Worm (Caenorhabditis elegans) whole organism, young adult: Measurements from ENCODE around the gene F19H6.4.

Source experiments
- B0019.2 ChIP-seq: fragments of 200-800 bp; sonication (Bioruptor generic); conservative IDR thresholded peaks from 2 replicates; pipeline ENCODE4 v1.3.6; 2022; ENCODE audit warnings: missing genetic modification reagents, missing genetic modification characterization, missing compliant biosample characterization
- B0035.1 ChIP-seq: sonication (generic microtip); optimal IDR thresholded peaks from 2 replicates; lab custom pipeline; 2016; ENCODE audit warnings: missing genetic modification characterization, mild to moderate bottlenecking, missing compliant biosample characterization, missing genotype, missing genetic modification reagents
- C17E4.6 ChIP-seq: fragments of 200-800 bp; sonication (Bioruptor generic); IDR thresholded peaks from 2 replicates; pipeline ENCODE4 v1.3.6; 2022; ENCODE audit warnings: missing genetic modification reagents, missing genetic modification characterization, missing compliant biosample characterization
- D2030.7 ChIP-seq: fragments of 200-800 bp; sonication (Bioruptor generic); IDR thresholded peaks from 2 replicates; pipeline ENCODE4 v1.3.6; 2022; ENCODE audit warnings: missing genetic modification reagents, missing genetic modification characterization, missing compliant biosample characterization
- F22D6.2 ChIP-seq: sonication (generic microtip); optimal IDR thresholded peaks from 2 replicates; lab custom pipeline; 2016; ENCODE audit warnings: mild to moderate bottlenecking, missing genetic modification characterization, missing compliant biosample characterization
- Y56A3A.18 ChIP-seq: fragments of 200-800 bp; sonication (Bioruptor generic); IDR thresholded peaks from 2 replicates; pipeline ENCODE4 v1.3.6; 2022; ENCODE audit warnings: missing genetic modification reagents, missing genetic modification characterization, missing compliant biosample characterization
- Y79H2A.3 ChIP-seq: fragments of 200-800 bp; sonication (Bioruptor generic); conservative IDR thresholded peaks from 2 replicates; pipeline ENCODE4 v1.3.6; 2022; ENCODE audit warnings: missing genetic modification reagents, missing genetic modification characterization, missing compliant biosample characterization
- aptf-2 ChIP-seq: fragments of 200-800 bp; sonication (Bioruptor generic); conservative IDR thresholded peaks from 2 replicates; pipeline ENCODE4 v1.3.6; 2022; ENCODE audit warnings: missing genetic modification reagents, missing genetic modification characterization, missing compliant biosample characterization
- attf-5 ChIP-seq: fragments of 200-800 bp; sonication (Bioruptor generic); optimal IDR thresholded peaks from 2 replicates; lab custom pipeline; 2018; ENCODE audit warnings: mild to moderate bottlenecking, missing genetic modification characterization, missing compliant biosample characterization
- attf-6 ChIP-seq: fragments of 200-800 bp; sonication (Bioruptor generic); IDR thresholded peaks from 2 replicates; pipeline ENCODE4 v1.3.6; 2022; ENCODE audit warnings: missing genetic modification reagents, missing genetic modification characterization, missing compliant biosample characterization
- bed-2 ChIP-seq: fragments of 200-800 bp; sonication (Bioruptor generic); IDR thresholded peaks from 2 replicates; pipeline ENCODE4 v1.3.6; 2022; ENCODE audit warnings: missing genetic modification reagents, missing genetic modification characterization, missing compliant biosample characterization
- cebp-2 ChIP-seq: fragments of 200-800 bp; sonication (Bioruptor generic); IDR thresholded peaks from 2 replicates; pipeline ENCODE4 v1.3.6; 2022; ENCODE audit warnings: missing genetic modification characterization, missing compliant biosample characterization
- ceh-27 ChIP-seq: fragments of 200-800 bp; sonication (Bioruptor generic); optimal IDR thresholded peaks from 2 replicates; lab custom pipeline; 2018; ENCODE audit warnings: mild to moderate bottlenecking, missing genetic modification characterization, moderate library complexity, missing compliant biosample characterization
- ceh-40 ChIP-seq: fragments of 200-800 bp; sonication (Bioruptor generic); IDR thresholded peaks from 2 replicates; pipeline ENCODE4 v1.3.6; 2022; ENCODE audit warnings: missing genetic modification characterization, missing compliant biosample characterization
- die-1 ChIP-seq: sonication (generic microtip); optimal IDR thresholded peaks from 2 replicates; lab custom pipeline; 2016; ENCODE audit warnings: missing genotype, mild to moderate bottlenecking, missing genetic modification characterization, missing compliant biosample characterization
- dox-1 ChIP-seq: fragments of 200-800 bp; sonication (Bioruptor generic); IDR thresholded peaks from 2 replicates; pipeline ENCODE4 v1.3.6; 2022; ENCODE audit warnings: missing genetic modification reagents, missing genetic modification characterization, missing compliant biosample characterization
- dpff-1 ChIP-seq: sonication (generic microtip); optimal IDR thresholded peaks from 2 replicates; lab custom pipeline; 2017; ENCODE audit warnings: mild to moderate bottlenecking, missing genetic modification characterization, missing compliant biosample characterization
- egl-18 ChIP-seq: fragments of 200-800 bp; sonication (Bioruptor generic); IDR thresholded peaks from 2 replicates; pipeline ENCODE4 v1.3.6; 2022; ENCODE audit warnings: missing genetic modification reagents, missing genetic modification characterization, missing compliant biosample characterization
- egl-44 ChIP-seq: fragments of 200-800 bp; sonication (Bioruptor generic); IDR thresholded peaks from 2 replicates; pipeline ENCODE4 v1.3.6; 2022; ENCODE audit warnings: missing genetic modification reagents, missing genetic modification characterization, missing compliant biosample characterization
- ets-4 ChIP-seq: fragments of 200-800 bp; sonication (Bioruptor generic); optimal IDR thresholded peaks from 2 replicates; lab custom pipeline; 2018; ENCODE audit warnings: mild to moderate bottlenecking, missing genetic modification characterization, missing compliant biosample characterization
- hmg-1.2 ChIP-seq: fragments of 200-800 bp; sonication (Bioruptor generic); IDR thresholded peaks from 2 replicates; pipeline ENCODE4 v1.3.6; 2022; ENCODE audit warnings: missing genetic modification reagents, missing genetic modification characterization, missing compliant biosample characterization
- lin-26 ChIP-seq: fragments of 200-800 bp; sonication (Bioruptor generic); IDR thresholded peaks from 2 replicates; pipeline ENCODE4 v1.3.6; 2022; ENCODE audit warnings: missing genetic modification reagents, missing genetic modification characterization, missing compliant biosample characterization
- lin-40 ChIP-seq: sonication (generic microtip); optimal IDR thresholded peaks from 2 replicates; lab custom pipeline; 2016; ENCODE audit warnings: missing genetic modification characterization, mild to moderate bottlenecking, missing compliant biosample characterization, missing genotype, missing genetic modification reagents
- lir-1 ChIP-seq: fragments of 200-800 bp; sonication (Bioruptor generic); conservative IDR thresholded peaks from 2 replicates; pipeline ENCODE4 v1.3.6; 2022; ENCODE audit warnings: missing genetic modification reagents, missing genetic modification characterization, missing compliant biosample characterization
- madf-3 ChIP-seq: fragments of 200-800 bp; sonication (Bioruptor generic); IDR thresholded peaks from 2 replicates; pipeline ENCODE4 v1.3.6; 2022; ENCODE audit warnings: missing genetic modification reagents, missing genetic modification characterization, missing compliant biosample characterization
- madf-6 ChIP-seq: fragments of 200-800 bp; sonication (Bioruptor generic); IDR thresholded peaks from 2 replicates; pipeline ENCODE4 v1.3.6; 2022; ENCODE audit warnings: missing genetic modification reagents, missing genetic modification characterization, missing compliant biosample characterization
- madf-8 ChIP-seq: fragments of 200-800 bp; sonication (Bioruptor generic); conservative IDR thresholded peaks from 2 replicates; pipeline ENCODE4 v1.3.6; 2022; ENCODE audit warnings: missing genetic modification reagents, missing genetic modification characterization, missing compliant biosample characterization
- mcd-1 ChIP-seq: fragments of 200-800 bp; sonication (Bioruptor generic); IDR thresholded peaks from 2 replicates; pipeline ENCODE4 v1.3.6; 2022; ENCODE audit warnings: missing genetic modification reagents, missing genetic modification characterization, missing compliant biosample characterization
- nfya-2 ChIP-seq: fragments of 200-800 bp; sonication (Bioruptor generic); IDR thresholded peaks from 2 replicates; pipeline ENCODE4 v1.3.6; 2022; ENCODE audit warnings: missing genetic modification reagents, missing genetic modification characterization, missing compliant biosample characterization
- nhr-120 ChIP-seq: fragments of 200-800 bp; sonication (Bioruptor generic); IDR thresholded peaks from 2 replicates; pipeline ENCODE4 v1.3.6; 2022; ENCODE audit warnings: missing genetic modification characterization, missing compliant biosample characterization
- nhr-80 ChIP-seq: sonication (generic microtip); optimal IDR thresholded peaks from 2 replicates; lab custom pipeline; 2016; ENCODE audit warnings: missing genetic modification characterization, missing compliant biosample characterization
- pha-4 ChIP-seq: fragments of 150-350 bp; sonication (generic microtip); optimal IDR thresholded peaks from 2 replicates; lab custom pipeline; 2014; ENCODE audit warnings: missing biosample characterization, missing genetic modification reagents, missing genetic modification characterization
- rcor-1 ChIP-seq: fragments of 200-800 bp; sonication (Bioruptor generic); IDR thresholded peaks from 2 replicates; pipeline ENCODE4 v1.3.6; 2022; ENCODE audit warnings: missing genetic modification reagents, missing genetic modification characterization, missing compliant biosample characterization
- repo-1 ChIP-seq: sonication (generic microtip); optimal IDR thresholded peaks from 2 replicates; lab custom pipeline; 2017; ENCODE audit warnings: mild to moderate bottlenecking, missing genetic modification characterization, missing compliant biosample characterization
- rpc-1 ChIP-seq, 2 experiments: fragments of 150-350 bp in 1 of 2; sonication (generic microtip) in 1 of 2; optimal IDR thresholded peaks; 2 replicates each; lab custom pipeline; 2014 to 2018; ENCODE audit warnings: missing biosample characterization in 1 of 2, missing genetic modification characterization in 1 of 2, missing genetic modification reagents in 1 of 2, missing genotype in 1 of 2
- snpc-1.3 ChIP-seq: sonication (generic microtip); optimal IDR thresholded peaks from 2 replicates; lab custom pipeline; 2017; ENCODE audit warnings: missing genetic modification characterization, mild to moderate bottlenecking, missing compliant biosample characterization, antibody characterized with exemption, moderate library complexity, missing genotype, missing genetic modification reagents; ENCODE audit not compliant: insufficient read depth
- unc-130 ChIP-seq: sonication (generic microtip); optimal IDR thresholded peaks from 2 replicates; lab custom pipeline; 2016; ENCODE audit warnings: missing genetic modification reagents, missing genetic modification characterization, missing compliant biosample characterization
- ztf-26 ChIP-seq: sonication (generic microtip); optimal IDR thresholded peaks from 2 replicates; lab custom pipeline; 2017; ENCODE audit warnings: missing genetic modification characterization, missing compliant biosample characterization
- ztf-3 ChIP-seq: fragments of 200-800 bp; sonication (Bioruptor generic); optimal IDR thresholded peaks from 2 replicates; lab custom pipeline; 2018; ENCODE audit warnings: mild to moderate bottlenecking, missing genetic modification characterization, missing compliant biosample characterization

Gene F19H6.4

ce11 chrX:12362951-12363486 is 2.5 kb upstream of the F19H6.4 start (continued):
- no peak for TF ChIP-seq nhr-120 (GFP tag; lab: Robert Waterston, UW)
- TF ChIP-seq pha-4 (tag; lab: Kevin White, UChicago): peak; percentile 97
- peak; percentile 93; the same call in 1 of the 2 replicates for TF ChIP-seq cebp-2 (GFP tag; lab: Robert Waterston, UW)
- TF ChIP-seq madf-3 (GFP tag; lab: Robert Waterston, UW): peak; percentile 72
- TF ChIP-seq dpff-1 (tag; lab: Kevin White, UChicago): peak; percentile 86
- TF ChIP-seq unc-130: peak; percentile 33
- TF ChIP-seq egl-18 (GFP tag; lab: Robert Waterston, UW): peak; percentile 88; the same call in 1 of the 2 replicates
- peak; percentile 82 for TF ChIP-seq mcd-1
- TF ChIP-seq lin-26 (GFP tag; lab: Robert Waterston, UW): peak; percentile 73
- peak; percentile 94 for TF ChIP-seq rcor-1 (GFP tag; lab: Robert Waterston, UW)
- TF ChIP-seq lin-40: peak; percentile 100
- no peak for TF ChIP-seq Y79H2A.3
- TF ChIP-seq ztf-26 (tag; lab: Kevin White, UChicago): peak; percentile 99
- peak; percentile 98 for TF ChIP-seq Y56A3A.18 (GFP tag; lab: Robert Waterston, UW)
- TF ChIP-seq B0035.1: peak; percentile 95
- TF ChIP-seq egl-44: peak; percentile 87
- TF ChIP-seq madf-6 (GFP tag; lab: Robert Waterston, UW): no peak
- peak; percentile 66 for TF ChIP-seq die-1 (tag; lab: Kevin White, UChicago)
- TF ChIP-seq nfya-2 (GFP tag; lab: Robert Waterston, UW): no peak
- no peak for TF ChIP-seq snpc-1.3 (tag; lab: Kevin White, UChicago)
- peak; percentile 15 for TF ChIP-seq rpc-1 (optimal IDR thresholded peaks at IDR 0.05; lab: Kevin White, UChicago)
- TF ChIP-seq rpc-1 (tag; optimal IDR thresholded peaks at IDR 0.05; lab: Kevin White, UChicago): no peak
- TF ChIP-seq lir-1 (GFP tag; lab: Robert Waterston, UW): peak; percentile 81
- no peak for TF ChIP-seq attf-6 (GFP tag; lab: Robert Waterston, UW)
- TF ChIP-seq ztf-3 (GFP tag; lab: Kevin White, UChicago): peak; percentile 88
- no peak for TF ChIP-seq madf-8 (GFP tag; lab: Robert Waterston, UW)
- peak; percentile 94 for TF ChIP-seq F22D6.2 (tag; lab: Kevin White, UChicago)
- TF ChIP-seq ceh-27: peak; percentile 98
- TF ChIP-seq bed-2 (GFP tag; lab: Robert Waterston, UW): peak; percentile 29; the same call in 1 of the 2 replicates
- TF ChIP-seq aptf-2: no peak
- TF ChIP-seq dox-1: peak; percentile 96
- TF ChIP-seq C17E4.6 (GFP tag; lab: Robert Waterston, UW): peak; percentile 77
- peak; percentile 99 for TF ChIP-seq repo-1 (tag; lab: Kevin White, UChicago)
- TF ChIP-seq nhr-80 (tag; lab: Kevin White, UChicago): peak; percentile 96
- TF ChIP-seq ceh-40 (GFP tag; lab: Robert Waterston, UW): 0 out of 2 replicates have a peak, but pooled peaks have one; percentile 28
- TF ChIP-seq D2030.7: no peak
- TF ChIP-seq attf-5: peak; percentile 54
- TF ChIP-seq ets-4 (GFP tag; lab: Kevin White, UChicago): peak; percentile 89
- TF ChIP-seq, all 124 proteins: peak for 82

ce11 chrX:12364804-12365203 is 684 bp upstream of the F19H6.4 start, which contains the start of gene F19H6.5:
TSS of gene F19H6.5 (minus strand) at chrX:12364904.
- TF ChIP-seq egl-18 (GFP tag; lab: Robert Waterston, UW) (no peak), B0019.2 (GFP tag; lab: Robert Waterston, UW) (no peak), hmg-1.2 (GFP tag; lab: Robert Waterston, UW) (peak; percentile 27; the same call in 1 of the 2 replicates), lir-1 (GFP tag; lab: Robert Waterston, UW) (no peak), mcd-1 (no peak)
